Worm (Caenorhabditis elegans) whole organism, L4 larva: Measurements from ENCODE around the gene M110.8.

ENCODE experiments used
- D1046.2 ChIP-seq: fragments of 200-800 bp; sonication (Bioruptor generic); IDR thresholded peaks from 2 replicates; pipeline ENCODE4 v1.3.6; 2022; ENCODE audit warnings: missing genetic modification characterization, missing compliant biosample characterization
- F44E2.7 ChIP-seq: fragments of 200-800 bp; sonication (Bioruptor generic); IDR thresholded peaks from 2 replicates; pipeline ENCODE4 v2.1.2; 2022; ENCODE audit warnings: missing genetic modification characterization, missing compliant biosample characterization
- T20F7.1 ChIP-seq: fragments of 200-800 bp; sonication (Bioruptor generic); optimal IDR thresholded peaks from 2 replicates; lab custom pipeline; 2018; ENCODE audit warnings: mild to moderate bottlenecking, missing genetic modification characterization, missing compliant biosample characterization
- Y105C5A.15 ChIP-seq: fragments of 200-800 bp; sonication (Bioruptor generic); IDR thresholded peaks from 2 replicates; pipeline ENCODE4 v1.3.6; 2022; ENCODE audit warnings: missing genetic modification characterization, missing compliant biosample characterization
- aha-1 ChIP-seq: fragments of 150-350 bp; peaks from one replicate; lab custom pipeline; 2014; ENCODE audit warnings: missing biosample characterization, missing genetic modification characterization
- ceh-44 ChIP-seq: fragments of 200-800 bp; sonication (Bioruptor generic); IDR thresholded peaks from 2 replicates; pipeline ENCODE4 v1.3.6; 2022; ENCODE audit warnings: missing genetic modification reagents, missing genetic modification characterization, missing compliant biosample characterization
- ces-1 ChIP-seq: fragments of 150-350 bp; sonication (generic microtip); optimal IDR thresholded peaks from 4 replicates; lab custom pipeline; 2014; ENCODE audit warnings: missing biosample characterization, missing genetic modification reagents, missing genetic modification characterization
- cey-2 ChIP-seq: sonication (generic microtip); optimal IDR thresholded peaks from 3 replicates; lab custom pipeline; 2017; ENCODE audit warnings: missing genetic modification characterization, mild to moderate bottlenecking, missing compliant biosample characterization, antibody characterized with exemption, borderline replicate concordance; ENCODE audit not compliant: insufficient read depth
- ctbp-1 ChIP-seq: fragments of 200-800 bp; sonication (Bioruptor generic); IDR thresholded peaks from 2 replicates; pipeline ENCODE4 v1.3.6; 2022; ENCODE audit warnings: missing genetic modification reagents, missing genetic modification characterization, missing compliant biosample characterization
- dpl-1 ChIP-seq: fragments of 150-350 bp; optimal IDR thresholded peaks from 2 replicates; lab custom pipeline; 2014; ENCODE audit warnings: missing biosample characterization, missing genetic modification reagents, missing genetic modification characterization
- duxl-1 ChIP-seq: sonication (generic microtip); optimal IDR thresholded peaks from 2 replicates; lab custom pipeline; 2016; ENCODE audit warnings: mild to moderate bottlenecking, missing genetic modification characterization, moderate library complexity, missing compliant biosample characterization; ENCODE audit not compliant: poor library complexity
- dve-1 ChIP-seq: sonication (generic microtip); optimal IDR thresholded peaks from 2 replicates; lab custom pipeline; 2017; ENCODE audit warnings: antibody characterized with exemption, mild to moderate bottlenecking, missing genetic modification characterization, missing compliant biosample characterization; ENCODE audit not compliant: insufficient read depth
- hlh-11 ChIP-seq: fragments of 200-800 bp; sonication (Bioruptor generic); optimal IDR thresholded peaks from 2 replicates; lab custom pipeline; 2018; ENCODE audit warnings: mild to moderate bottlenecking, missing genetic modification characterization, missing compliant biosample characterization
- hmg-1.1 ChIP-seq: fragments of 200-800 bp; sonication (Bioruptor generic); IDR thresholded peaks from 2 replicates; pipeline ENCODE4 v1.3.6; 2022; ENCODE audit warnings: missing genetic modification reagents, missing genetic modification characterization, missing compliant biosample characterization
- lim-7 ChIP-seq: fragments of 200-800 bp; sonication (Bioruptor generic); IDR thresholded peaks from 2 replicates; pipeline ENCODE4 v1.3.6; 2022; ENCODE audit warnings: missing genetic modification characterization, missing compliant biosample characterization
- lin-1 ChIP-seq: fragments of 200-800 bp; sonication (Bioruptor generic); IDR thresholded peaks from 2 replicates; pipeline ENCODE4 v1.3.6; 2022; ENCODE audit warnings: missing genetic modification reagents, missing genetic modification characterization, missing compliant biosample characterization
- lsy-2 ChIP-seq, 2 experiments: fragments of 150-350 bp in 1 of 2; sonication (generic microtip) in 1 of 2; optimal IDR thresholded peaks; 2 replicates each; lab custom pipeline; 2014 to 2017; ENCODE audit warnings: missing biosample characterization in 2 of 2, missing genetic modification characterization in 2 of 2
- mdl-1 ChIP-seq, 2 experiments: fragments of 150-350 bp in 1 of 2; sonication (generic microtip) in 1 of 2; optimal IDR thresholded peaks; 2 replicates each; lab custom pipeline; 2014 to 2017; ENCODE audit warnings: missing biosample characterization in 2 of 2, missing genetic modification characterization in 2 of 2
- mdt-29 ChIP-seq: fragments of 200-800 bp; sonication (Bioruptor generic); IDR thresholded peaks from 2 replicates; pipeline ENCODE4 v1.3.6; 2022; ENCODE audit warnings: missing genetic modification reagents, missing genetic modification characterization, missing compliant biosample characterization
- mep-1 ChIP-seq: fragments of 150-350 bp; sonication (generic microtip); optimal IDR thresholded peaks from 3 replicates; lab custom pipeline; 2014; ENCODE audit warnings: missing biosample characterization, missing genetic modification characterization
- mes-2 ChIP-seq: sonication (generic microtip); optimal IDR thresholded peaks from 2 replicates; lab custom pipeline; 2016; ENCODE audit warnings: missing genotype, mild to moderate bottlenecking, missing genetic modification characterization, missing compliant biosample characterization; ENCODE audit not compliant: poor library complexity, severe bottlenecking
- mxl-3 ChIP-seq: fragments of 200-800 bp; sonication (Bioruptor generic); optimal IDR thresholded peaks from 2 replicates; lab custom pipeline; 2018; ENCODE audit warnings: mild to moderate bottlenecking, missing genetic modification characterization, missing compliant biosample characterization
- nhr-28 ChIP-seq: fragments of 150-350 bp; optimal IDR thresholded peaks from 2 replicates; lab custom pipeline; 2014; ENCODE audit warnings: missing biosample characterization, missing genetic modification characterization
- nhr-6 ChIP-seq: fragments of 150-350 bp; optimal IDR thresholded peaks from 2 replicates; lab custom pipeline; 2014; ENCODE audit warnings: missing biosample characterization, missing genetic modification characterization
- saeg-2 ChIP-seq: fragments of 200-800 bp; sonication (Bioruptor generic); IDR thresholded peaks from 2 replicates; pipeline ENCODE4 v1.3.6; 2022; ENCODE audit warnings: missing genetic modification reagents, missing genetic modification characterization, missing compliant biosample characterization
- unc-130 ChIP-seq: sonication (generic microtip); optimal IDR thresholded peaks from 2 replicates; lab custom pipeline; 2016; ENCODE audit warnings: missing genetic modification reagents, missing genetic modification characterization, missing compliant biosample characterization
- unc-62 ChIP-seq, 3 experiments: fragments of 150-350 bp in 1 of 3; sonication (generic microtip); optimal IDR thresholded peaks in 2 of 3; peaks in 1 of 3; 1 replicate in 1 of 3; 2 replicates in 2 of 3; lab custom pipeline; 2014 to 2017; ENCODE audit warnings: missing biosample characterization in 3 of 3, missing genetic modification characterization in 3 of 3, missing genetic modification reagents in 3 of 3, missing genotype in 1 of 3
- ztf-7 ChIP-seq: fragments of 150-350 bp; optimal IDR thresholded peaks from 2 replicates; lab custom pipeline; 2014; ENCODE audit warnings: missing biosample characterization, missing genetic modification characterization

The M110.8 gene

ce11 chrII:8160916-8161315, 48.5 kb downstream of the M110.8 start:
- peak; percentile 9 for TF ChIP-seq aha-1
- TF ChIP-seq ztf-7 (tag; lab: Kevin White, UChicago): no peak
- TF ChIP-seq lim-7 (GFP tag; lab: Robert Waterston, UW): no peak
- TF ChIP-seq unc-62 (GFP tag; optimal IDR thresholded peaks at IDR 0.05 in 1 of 2; lab: Kevin White, UChicago): peak in 1 of 2 experiments; percentile 90
- no peak for TF ChIP-seq unc-62 (tag; optimal IDR thresholded peaks at IDR 0.05; lab: Kevin White, UChicago)
- TF ChIP-seq hlh-11: no peak
- TF ChIP-seq cey-2: no peak

ce11 chrII:8157991-8158390, 51.4 kb downstream of the M110.8 start, which contains the start of gene pch-2:
Gene pch-2, plus strand, starts transcription at chrII:8158349.
- TF ChIP-seq dpl-1 (GFP tag; lab: Kevin White, UChicago) (peak; percentile 89), nhr-6 (tag; lab: Kevin White, UChicago) (peak; percentile 46), nhr-28 (tag; lab: Kevin White, UChicago) (peak; percentile 20), ceh-44 (GFP tag; lab: Robert Waterston, UW) (no peak), lin-1 (GFP tag; lab: Robert Waterston, UW) (no peak), mdl-1 (tag; optimal IDR thresholded peaks at IDR 0.05; lab: Kevin White, UChicago) (no peak), Y105C5A.15 (GFP tag; lab: Robert Waterston, UW) (no peak), ztf-7 (tag; lab: Kevin White, UChicago) (no peak), T20F7.1 (GFP tag; lab: Kevin White, UChicago) (peak; percentile 72), mes-2 (tag; lab: Kevin White, UChicago) (peak; percentile 66), mxl-3 (GFP tag; lab: Kevin White, UChicago) (no peak), hmg-1.1 (GFP tag; lab: Robert Waterston, UW) (no peak), ces-1 (GFP tag; lab: Kevin White, UChicago) (no peak), saeg-2 (GFP tag; lab: Robert Waterston, UW) (no peak), F44E2.7 (GFP tag; lab: Robert Waterston, UW) (no peak), hlh-11 (peak; percentile 37), ctbp-1 (GFP tag; lab: Robert Waterston, UW) (no peak), mdt-29 (GFP tag; lab: Robert Waterston, UW) (no peak), dve-1 (tag; lab: Kevin White, UChicago) (peak; percentile 71), duxl-1 (tag; lab: Kevin White, UChicago) (peak; percentile 60), lsy-2 (tag; optimal IDR thresholded peaks at IDR 0.05; lab: Kevin White, UChicago) (peak in 1 of 2 experiments; percentile 91), mep-1 (tag; lab: Kevin White, UChicago) (no peak), unc-130 (GFP tag; lab: Kevin White, UChicago) (peak; percentile 1), D1046.2 (GFP tag; lab: Robert Waterston, UW) (no peak)
- TF ChIP-seq, all 104 proteins: peak for 10
